Fruit fly (Drosophila melanogaster) whole organism: ENCODE data around the gene Lim3.

ENCODE experiments used
- CG8478 ChIP-seq: fragments of >200 bp; optimal IDR thresholded peaks from 2 replicates; lab custom pipeline; 2018; ENCODE audit warnings: inconsistent platforms
- Dll ChIP-seq: fragments of >200 bp; optimal IDR thresholded peaks from 2 replicates; lab custom pipeline; 2017
- EcR ChIP-seq, 2 experiments: fragments of >200 bp; optimal IDR thresholded peaks; 2 replicates each; lab custom pipeline; 2017; ENCODE audit warnings: missing biosample characterization in 2 of 2, missing genetic modification characterization in 2 of 2, missing genetic modification reagents in 2 of 2
- pan ChIP-seq: fragments of >200 bp; optimal IDR thresholded peaks from 2 replicates; lab custom pipeline; 2017
- psq ChIP-seq: fragments of >200 bp; optimal IDR thresholded peaks from 2 replicates; lab custom pipeline; 2017
- usp ChIP-seq: fragments of >200 bp; optimal IDR thresholded peaks from 2 replicates; lab custom pipeline; 2017; ENCODE audit warnings: missing biosample characterization, missing genetic modification characterization, mixed read lengths

- TF ChIP-seq usp (GFP tag; lab: Kevin White, UChicago), result no peak
- no peak for TF ChIP-seq CG8478
- no peak for TF ChIP-seq pan (lab: Kevin White, UChicago)
- no peak for TF ChIP-seq psq
- TF ChIP-seq Dll (lab: Kevin White, UChicago), result no peak
- no peak for TF ChIP-seq EcR (GFP tag; optimal IDR thresholded peaks at IDR 0.05; lab: Kevin White, UChicago)
Measured at dm6 chr2L:19111729-19112128, 3.5 kb upstream of the Lim3 start.
